Fruit fly (Drosophila melanogaster) whole organism, adult: ENCODE data around the gene Nhe3.

Experiments used
- CG12768 ChIP-seq: fragments of 200-800 bp; sonication (Bioruptor generic); optimal IDR thresholded peaks from 2 replicates; lab custom pipeline; 2017; ENCODE audit warnings: missing biosample characterization, missing genetic modification characterization, mild to moderate bottlenecking, moderate library complexity, missing genetic modification reagents
- CG14711 ChIP-seq: fragments of 200-800 bp; sonication (Bioruptor generic); optimal IDR thresholded peaks from 2 replicates; lab custom pipeline; 2018; ENCODE audit warnings: missing biosample characterization, mild to moderate bottlenecking, missing genetic modification characterization, moderate library complexity
- CG33017 ChIP-seq: fragments of 200-800 bp; sonication (Bioruptor generic); optimal IDR thresholded peaks from 2 replicates; lab custom pipeline; 2018; ENCODE audit warnings: missing biosample characterization, mild to moderate bottlenecking, missing genetic modification characterization, moderate library complexity
- CG7045 ChIP-seq: fragments of 200-800 bp; sonication (Bioruptor generic); optimal IDR thresholded peaks from 2 replicates; lab custom pipeline; 2017; ENCODE audit warnings: missing biosample characterization, mild to moderate bottlenecking, missing genetic modification characterization
- CG7101 ChIP-seq: fragments of 200-800 bp; sonication (Bioruptor generic); optimal IDR thresholded peaks from 2 replicates; lab custom pipeline; 2018; ENCODE audit warnings: missing biosample characterization, mild to moderate bottlenecking, missing genetic modification characterization, moderate library complexity
- Clk ChIP-seq: fragments of 200-800 bp; sonication (Bioruptor generic); optimal IDR thresholded peaks from 2 replicates; lab custom pipeline; 2017; ENCODE audit warnings: missing biosample characterization, missing genetic modification characterization
- Crg-1 ChIP-seq: fragments of 200-800 bp; sonication (Bioruptor generic); optimal IDR thresholded peaks from 2 replicates; lab custom pipeline; 2016; ENCODE audit warnings: missing biosample characterization, missing genetic modification characterization
- bab1 ChIP-seq: fragments of 200-800 bp; sonication (Bioruptor generic); optimal IDR thresholded peaks from 3 replicates; lab custom pipeline; 2019; ENCODE audit warnings: missing biosample characterization, mild to moderate bottlenecking, missing genetic modification characterization, moderate library complexity
- cic ChIP-seq: fragments of 200-800 bp; sonication (Bioruptor generic); optimal IDR thresholded peaks from 2 replicates; lab custom pipeline; 2017; ENCODE audit warnings: missing biosample characterization, mild to moderate bottlenecking, missing genetic modification characterization, moderate library complexity
- cnc ChIP-seq, 2 experiments: fragments of >200 bp; optimal IDR thresholded peaks; 2 replicates each; lab custom pipeline; 2017
- kay ChIP-seq: fragments of 200-800 bp; sonication (Bioruptor generic); peaks from one replicate; lab custom pipeline; 2016; ENCODE audit warnings: missing biosample characterization, missing genetic modification characterization, borderline replicate concordance
- pad ChIP-seq: fragments of 200-800 bp; sonication (Bioruptor generic); optimal IDR thresholded peaks from 3 replicates; lab custom pipeline; 2017; ENCODE audit warnings: missing biosample characterization, missing genetic modification characterization, mild to moderate bottlenecking, moderate library complexity, missing genetic modification reagents
- tj ChIP-seq: fragments of 200-800 bp; sonication (Bioruptor generic); optimal IDR thresholded peaks from 3 replicates; lab custom pipeline; 2017; ENCODE audit warnings: missing biosample characterization, mild to moderate bottlenecking, missing genetic modification characterization, moderate library complexity
- toe ChIP-seq: fragments of 200-800 bp; sonication (Bioruptor generic); optimal IDR thresholded peaks from 2 replicates; lab custom pipeline; 2016; ENCODE audit warnings: missing biosample characterization, missing genetic modification characterization

DNA sequence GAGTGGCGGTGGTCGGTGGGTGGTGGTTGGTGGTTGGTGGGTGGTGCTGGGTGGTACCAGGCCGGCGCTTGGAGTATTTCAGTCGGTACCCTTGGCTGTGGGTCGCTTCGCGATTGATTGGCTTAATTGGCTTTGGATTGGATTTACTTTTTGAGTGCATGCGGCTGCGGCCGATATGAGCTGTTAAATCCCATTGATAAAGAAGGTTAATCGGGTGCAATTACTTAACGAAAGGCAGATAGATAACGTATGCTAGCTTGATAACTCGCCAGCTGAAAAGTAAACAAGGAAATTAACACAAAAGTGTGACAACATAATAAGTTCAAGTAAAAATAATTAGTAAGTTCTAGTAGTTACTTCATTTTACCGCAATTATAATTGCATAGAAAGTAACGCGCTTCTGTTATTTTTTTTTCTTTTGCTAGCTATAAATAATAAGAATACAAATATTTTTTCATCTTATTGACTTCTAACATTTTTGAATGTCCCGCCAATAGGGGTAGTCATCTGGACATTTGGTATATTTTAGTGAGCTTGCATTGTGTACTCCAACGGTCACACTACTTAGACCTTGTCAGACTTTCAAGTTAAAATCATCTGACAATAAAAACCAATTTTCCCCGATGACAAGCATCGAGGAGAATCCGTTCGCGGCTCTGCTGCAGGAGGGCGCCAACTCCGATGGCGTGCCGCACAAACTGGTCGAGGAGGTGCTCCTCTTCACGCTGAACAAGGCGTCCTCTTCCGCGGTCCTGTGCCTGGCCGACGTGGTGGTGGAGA is 26.0 kb downstream of the Nhe3 start, which contains the start of the genes CG31636 and Ube4A:
- TF ChIP-seq toe (no peak), CG14711 (tag; lab: Kevin White, UChicago) (no peak), Clk (GFP tag; lab: Kevin White, UChicago) (no peak), kay (GFP tag; lab: Kevin White, UChicago) (no peak), cnc (optimal IDR thresholded peaks at IDR 0.05; lab: Kevin White, UChicago) (no peak), CG7045 (GFP tag; lab: Kevin White, UChicago) (no peak), tj (GFP tag; lab: Kevin White, UChicago) (no peak), CG7101 (tag; lab: Kevin White, UChicago) (no peak), CG12768 (GFP tag; lab: Kevin White, UChicago) (no peak), CG33017 (no peak), bab1 (GFP tag; lab: Kevin White, UChicago) (no peak), Crg-1 (no peak), cic (GFP tag; lab: Kevin White, UChicago) (peak; percentile 8), pad (no peak)
